Worm (Caenorhabditis elegans): ENCODE data around the gene asb-2.

DNA sequence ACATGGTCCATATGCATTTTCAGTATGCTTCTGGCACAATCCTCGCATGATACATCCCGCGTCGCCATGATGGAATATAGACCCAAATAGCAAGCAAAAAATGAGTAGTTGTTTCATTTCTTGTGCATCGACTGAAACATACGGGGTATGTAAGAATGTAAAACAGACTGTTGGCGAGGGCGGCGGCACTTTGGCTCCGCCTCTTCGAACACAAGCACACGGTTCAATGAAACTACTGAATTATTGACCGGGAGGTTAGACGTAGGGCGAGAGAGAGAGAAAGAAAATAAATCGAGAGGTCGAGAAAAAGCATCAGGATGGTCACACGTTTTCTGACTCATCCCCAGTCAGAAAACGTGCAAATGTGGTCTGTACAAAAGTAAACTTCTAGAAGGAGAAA lies 10.4 kb downstream of the asb-2 start:
- TF ChIP-seq blmp-1 (tag; optimal IDR thresholded peaks at IDR 0.05), result no peak
- TF ChIP-seq pha-4 (tag; optimal IDR thresholded peaks at IDR 0.05), result no peak
- TF ChIP-seq nhr-28 (tag; optimal IDR thresholded peaks at IDR 0.05), result no peak
- no peak for TF ChIP-seq snpc-4 (tag; optimal IDR thresholded peaks at IDR 0.05)
- TF ChIP-seq zip-8 (tag; optimal IDR thresholded peaks at IDR 0.05), result no peak
- TF ChIP-seq mab-5 (tag; optimal IDR thresholded peaks at IDR 0.05), result no peak
- no peak for TF ChIP-seq unc-39 (tag; optimal IDR thresholded peaks at IDR 0.05)
- no peak for TF ChIP-seq nhr-76 (tag; optimal IDR thresholded peaks at IDR 0.05)
- no peak for TF ChIP-seq lin-13 (tag; optimal IDR thresholded peaks at IDR 0.05)
- no peak for TF ChIP-seq ztf-11 (tag; optimal IDR thresholded peaks at IDR 0.05)
